Fruit fly (Drosophila melanogaster): ENCODE data around the gene Cln3.
A peak's percentile ranks its signal among the peaks of the same experiment; 100 is the strongest.

Gene Cln3

dm6 chr3L:17849517-17849916, 35.6 kb upstream of the Cln3 start, which contains the start of gene TrpRS-m (continued):
- TF ChIP-seq CG12391 (tag; optimal IDR thresholded peaks at IDR 0.05) (peak; percentile 23), pros (GFP tag; optimal IDR thresholded peaks at IDR 0.05) (no peak), Hey (tag; optimal IDR thresholded peaks at IDR 0.05) (no peak), CG6765 (GFP tag; optimal IDR thresholded peaks at IDR 0.05) (no peak), CG10959 (GFP tag; IDR thresholded peaks at IDR 0.05) (no peak), CG4282 (GFP tag; optimal IDR thresholded peaks at IDR 0.05) (no peak), lbe (GFP tag; optimal IDR thresholded peaks at IDR 0.05) (no peak), CG6813 (GFP tag; optimal IDR thresholded peaks at IDR 0.05) (no peak), fru (optimal IDR thresholded peaks at IDR 0.05) (no peak), CG2120 (GFP tag; optimal IDR thresholded peaks at IDR 0.05) (no peak), ems (GFP tag; optimal IDR thresholded peaks at IDR 0.05) (no peak), insv (GFP tag; optimal IDR thresholded peaks at IDR 0.05) (no peak), Dp (GFP tag; optimal IDR thresholded peaks at IDR 0.05) (no peak), TFAM (GFP tag; optimal IDR thresholded peaks at IDR 0.05) (no peak), YL-1 (GFP tag; optimal IDR thresholded peaks at IDR 0.05) (peak; percentile 60), CG11560 (tag; IDR thresholded peaks at IDR 0.05) (no peak), cato (GFP tag; optimal IDR thresholded peaks at IDR 0.05; ENCODE audit: borderline replicate concordance) (no peak), exex (tag; optimal IDR thresholded peaks at IDR 0.05) (no peak), gce (GFP tag; IDR thresholded peaks at IDR 0.05) (no peak), CG3065 (GFP tag; optimal IDR thresholded peaks at IDR 0.05) (no peak), CoRest (tag; optimal IDR thresholded peaks at IDR 0.05) (no peak), CG10654 (GFP tag; optimal IDR thresholded peaks at IDR 0.05) (no peak), CG7271 (tag; optimal IDR thresholded peaks at IDR 0.05) (no peak), otp (GFP tag; IDR thresholded peaks at IDR 0.05) (no peak), Camta (GFP tag; optimal IDR thresholded peaks at IDR 0.05) (no peak), Dbx (GFP tag; IDR thresholded peaks at IDR 0.05) (no peak), zfh2 (GFP tag; optimal IDR thresholded peaks at IDR 0.05) (no peak), CG6683 (GFP tag; optimal IDR thresholded peaks at IDR 0.05) (no peak), CG8765 (GFP tag; IDR thresholded peaks at IDR 0.05) (no peak), MESR4 (GFP tag; optimal IDR thresholded peaks at IDR 0.05) (peak; percentile 19), tio (GFP tag; optimal IDR thresholded peaks at IDR 0.05) (no peak), al (GFP tag; IDR thresholded peaks at IDR 0.05) (no peak), NC2β (GFP tag; optimal IDR thresholded peaks at IDR 0.05) (no peak), Jarid2 (GFP tag; optimal IDR thresholded peaks at IDR 0.05) (no peak), CG13775 (GFP tag; optimal IDR thresholded peaks at IDR 0.05) (no peak), CG13424 (tag; optimal IDR thresholded peaks at IDR 0.05) (no peak), seq (GFP tag; IDR thresholded peaks at IDR 0.05) (no peak), Gug (GFP tag; IDR thresholded peaks at IDR 0.05) (no peak), CG11696 (GFP tag; IDR thresholded peaks at IDR 0.05) (no peak), CG5245 (GFP tag; optimal IDR thresholded peaks at IDR 0.05) (no peak), CG11247 (GFP tag; IDR thresholded peaks at IDR 0.05) (no peak), CG31441 (GFP tag; IDR thresholded peaks at IDR 0.05) (no peak), esg (GFP tag; conservative IDR thresholded peaks at IDR 0.05) (no peak), CG13287 (GFP tag; IDR thresholded peaks at IDR 0.05; ENCODE audit: partially characterized antibody) (no peak; the same call in 1 of the 2 replicates), shn (GFP tag; optimal IDR thresholded peaks at IDR 0.05) (no peak), CG17912 (GFP tag; optimal IDR thresholded peaks at IDR 0.05) (no peak), Xrp1 (GFP tag; IDR thresholded peaks at IDR 0.05) (peak; percentile 21; the same call in 1 of the 2 replicates), Antp (GFP tag; optimal IDR thresholded peaks at IDR 0.05) (no peak), CG16813 (GFP tag; IDR thresholded peaks at IDR 0.05; ENCODE audit: partially characterized antibody) (no peak), CG11504 (tag; optimal IDR thresholded peaks at IDR 0.05) (no peak), unpg (GFP tag; optimal IDR thresholded peaks at IDR 0.05) (no peak), MBD-R2 (GFP tag; IDR thresholded peaks at IDR 0.05) (peak; percentile 90)

Measured in whole organism, embryonic.